Fruit fly (Drosophila melanogaster) whole organism, embryonic: ENCODE measurements around the gene Pax.

Source experiments
- CG10431 ChIP-seq: fragments of 200-800 bp; sonication (Bioruptor generic); optimal IDR thresholded peaks from 3 replicates; lab custom pipeline; 2018; ENCODE audit warnings: missing biosample characterization, mild to moderate bottlenecking, missing genetic modification characterization
- CG11398 ChIP-seq: fragments of 200-800 bp; sonication (Bioruptor generic); optimal IDR thresholded peaks from 2 replicates; lab custom pipeline; 2016; ENCODE audit warnings: missing biosample characterization, missing genetic modification characterization
- CG11504 ChIP-seq: fragments of 200-800 bp; sonication (Bioruptor generic); optimal IDR thresholded peaks from 3 replicates; lab custom pipeline; 2019; ENCODE audit warnings: missing biosample characterization, mild to moderate bottlenecking, missing genetic modification characterization, moderate library complexity
- CG12236 ChIP-seq: fragments of 200-800 bp; sonication (Bioruptor generic); optimal IDR thresholded peaks from 2 replicates; lab custom pipeline; 2016; ENCODE audit warnings: missing biosample characterization, missing genetic modification characterization
- CG13287 ChIP-seq: fragments of 200-800 bp; sonication (Bioruptor generic); IDR thresholded peaks from 2 replicates; pipeline ENCODE4 v1.3.6; 2022; ENCODE audit warnings: missing biosample characterization, missing genetic modification characterization; ENCODE audit not compliant: partially characterized antibody
- CG13894 ChIP-seq: fragments of 200-800 bp; sonication (Bioruptor generic); optimal IDR thresholded peaks from 3 replicates; lab custom pipeline; 2018; ENCODE audit warnings: missing biosample characterization, mild to moderate bottlenecking, missing genetic modification characterization, moderate library complexity
- CG14441 ChIP-seq: fragments of 200-800 bp; sonication (Bioruptor generic); IDR thresholded peaks from 2 replicates; pipeline ENCODE4 v1.3.6; 2022; ENCODE audit warnings: missing biosample characterization, missing genetic modification characterization
- CG15514 ChIP-seq: fragments of 200-800 bp; sonication (Bioruptor generic); optimal IDR thresholded peaks from 3 replicates; lab custom pipeline; 2017; ENCODE audit warnings: missing biosample characterization, missing genetic modification characterization, mild to moderate bottlenecking, moderate library complexity, missing genetic modification reagents
- CG17385 ChIP-seq: fragments of 200-800 bp; sonication (Bioruptor generic); optimal IDR thresholded peaks from 3 replicates; lab custom pipeline; 2018; ENCODE audit warnings: missing biosample characterization, mild to moderate bottlenecking, missing genetic modification characterization
- CG3281 ChIP-seq: fragments of 200-800 bp; sonication (Bioruptor generic); optimal IDR thresholded peaks from 3 replicates; lab custom pipeline; 2017; ENCODE audit warnings: missing biosample characterization, mild to moderate bottlenecking, missing genetic modification characterization
- CG34224 ChIP-seq: fragments of 200-800 bp; sonication (Bioruptor generic); IDR thresholded peaks from 3 replicates; pipeline ENCODE4 v1.3.6; 2022; ENCODE audit warnings: missing biosample characterization, missing genetic modification characterization; ENCODE audit not compliant: partially characterized antibody
- CG3847 ChIP-seq: fragments of 200-800 bp; sonication (Bioruptor generic); IDR thresholded peaks from 2 replicates; pipeline ENCODE4 v1.3.6; 2022; ENCODE audit warnings: missing biosample characterization, missing genetic modification characterization
- CG6854 ChIP-seq: fragments of 200-800 bp; sonication (Bioruptor generic); optimal IDR thresholded peaks from 3 replicates; lab custom pipeline; 2017; ENCODE audit warnings: missing biosample characterization, mild to moderate bottlenecking, missing genetic modification characterization
- CG7357 ChIP-seq: fragments of 200-800 bp; sonication (Bioruptor generic); IDR thresholded peaks from 3 replicates; pipeline ENCODE4 v1.3.6; 2022; ENCODE audit warnings: missing biosample characterization, missing genetic modification characterization
- CG7839 ChIP-seq: fragments of 200-800 bp; sonication (Bioruptor generic); optimal IDR thresholded peaks from 3 replicates; lab custom pipeline; 2018; ENCODE audit warnings: missing biosample characterization, mild to moderate bottlenecking, missing genetic modification characterization, moderate library complexity
- CG9215 ChIP-seq: fragments of 200-800 bp; sonication (Bioruptor generic); IDR thresholded peaks from 2 replicates; pipeline ENCODE4 v1.3.6; 2022; ENCODE audit warnings: missing biosample characterization, missing genetic modification characterization
- CG9727 ChIP-seq: fragments of 200-800 bp; sonication (Bioruptor generic); optimal IDR thresholded peaks from 3 replicates; lab custom pipeline; 2017; ENCODE audit warnings: missing biosample characterization, mild to moderate bottlenecking, missing genetic modification characterization
- Dref ChIP-seq: fragments of 200-800 bp; sonication (Bioruptor generic); IDR thresholded peaks from 2 replicates; pipeline ENCODE4 v1.3.6; 2022; ENCODE audit warnings: missing biosample characterization, missing genetic modification characterization
- Elba2 ChIP-seq: fragments of 200-800 bp; sonication (Bioruptor generic); optimal IDR thresholded peaks from 3 replicates; lab custom pipeline; 2016; ENCODE audit warnings: missing biosample characterization, missing genetic modification characterization
- Fer2 ChIP-seq: fragments of 200-800 bp; sonication (Bioruptor generic); optimal IDR thresholded peaks from 2 replicates; lab custom pipeline; 2018; ENCODE audit warnings: missing biosample characterization, mild to moderate bottlenecking, missing genetic modification characterization, moderate library complexity
- GATAe ChIP-seq: fragments of 200-800 bp; sonication (Bioruptor generic); conservative IDR thresholded peaks from 2 replicates; pipeline ENCODE4 v1.3.6; 2022; ENCODE audit warnings: missing biosample characterization, missing genetic modification characterization
- MESR4 ChIP-seq: fragments of 200-800 bp; sonication (Bioruptor generic); optimal IDR thresholded peaks from 2 replicates; lab custom pipeline; 2018; ENCODE audit warnings: missing biosample characterization, mild to moderate bottlenecking, missing genetic modification characterization, moderate library complexity
- NC2α ChIP-seq: fragments of 200-800 bp; sonication (Bioruptor generic); optimal IDR thresholded peaks from 2 replicates; lab custom pipeline; 2016; ENCODE audit warnings: missing biosample characterization, missing genetic modification characterization
- Neu2 ChIP-seq: fragments of 200-800 bp; sonication (Bioruptor generic); optimal IDR thresholded peaks from 3 replicates; lab custom pipeline; 2016; ENCODE audit warnings: missing biosample characterization, missing genetic modification characterization, borderline replicate concordance
- Nf-YC ChIP-seq: fragments of 200-800 bp; optimal IDR thresholded peaks from 3 replicates; lab custom pipeline; 2019; ENCODE audit warnings: missing biosample characterization, mild to moderate bottlenecking, missing genetic modification characterization, moderate library complexity
- PHDP ChIP-seq: fragments of 200-800 bp; sonication (Bioruptor generic); optimal IDR thresholded peaks from 3 replicates; lab custom pipeline; 2018; ENCODE audit warnings: missing biosample characterization, mild to moderate bottlenecking, missing genetic modification characterization, moderate library complexity
- Rfx ChIP-seq: fragments of 200-800 bp; sonication (Bioruptor generic); IDR thresholded peaks from 2 replicates; pipeline ENCODE4 v1.3.6; 2022; ENCODE audit warnings: missing biosample characterization, missing genetic modification characterization
- Rx ChIP-seq: fragments of 200-800 bp; sonication (Bioruptor generic); IDR thresholded peaks from 2 replicates; pipeline ENCODE4 v1.3.6; 2022; ENCODE audit warnings: missing biosample characterization, missing genetic modification characterization
- TFAM ChIP-seq: fragments of 200-800 bp; sonication (Bioruptor generic); optimal IDR thresholded peaks from 2 replicates; lab custom pipeline; 2017; ENCODE audit warnings: missing biosample characterization, missing genetic modification characterization, inconsistent platforms
- ap ChIP-seq: fragments of 200-800 bp; sonication (Bioruptor generic); IDR thresholded peaks from 2 replicates; pipeline ENCODE4 v1.3.6; 2022; ENCODE audit warnings: missing biosample characterization, missing genetic modification characterization
- ase ChIP-seq: fragments of 200-800 bp; sonication (Bioruptor generic); IDR thresholded peaks from 3 replicates; pipeline ENCODE4 v1.3.6; 2022; ENCODE audit warnings: missing biosample characterization, missing genetic modification characterization
- bigmax ChIP-seq: fragments of 200-800 bp; sonication (Bioruptor generic); optimal IDR thresholded peaks from 2 replicates; lab custom pipeline; 2018; ENCODE audit warnings: missing biosample characterization, mild to moderate bottlenecking, missing genetic modification characterization
- br ChIP-seq: fragments of >200 bp; optimal IDR thresholded peaks from 2 replicates; lab custom pipeline; 2017
- chm ChIP-seq: fragments of 200-800 bp; sonication (Bioruptor generic); IDR thresholded peaks from 2 replicates; pipeline ENCODE4 v1.3.6; 2022; ENCODE audit warnings: missing biosample characterization, missing genetic modification characterization
- chn ChIP-seq: fragments of 200-800 bp; sonication (Bioruptor generic); optimal IDR thresholded peaks from 2 replicates; lab custom pipeline; 2016; ENCODE audit warnings: missing biosample characterization, missing genetic modification characterization
- da ChIP-seq: fragments of 200-800 bp; sonication (Bioruptor generic); optimal IDR thresholded peaks from 2 replicates; lab custom pipeline; 2016; ENCODE audit warnings: missing biosample characterization, missing genetic modification characterization
- dati ChIP-seq: fragments of 200-800 bp; sonication (Bioruptor generic); IDR thresholded peaks from 2 replicates; pipeline ENCODE4 v1.3.6; 2022; ENCODE audit warnings: missing biosample characterization, missing genetic modification characterization
- esg ChIP-seq: fragments of 200-800 bp; sonication (Bioruptor generic); conservative IDR thresholded peaks from 2 replicates; pipeline ENCODE4 v1.3.6; 2022; ENCODE audit warnings: missing biosample characterization, missing genetic modification characterization
- fd3F ChIP-seq: fragments of 200-800 bp; sonication (Bioruptor generic); optimal IDR thresholded peaks from 2 replicates; lab custom pipeline; 2018; ENCODE audit warnings: missing biosample characterization, mild to moderate bottlenecking, missing genetic modification characterization, moderate library complexity
- insv ChIP-seq, 2 experiments: fragments of 200-800 bp; sonication (Bioruptor generic); optimal IDR thresholded peaks; 3 replicates each; lab custom pipeline; 2016 to 2018; ENCODE audit warnings: missing biosample characterization in 2 of 2, missing genetic modification characterization in 2 of 2
- jumu ChIP-seq: fragments of 200-800 bp; sonication (Bioruptor generic); optimal IDR thresholded peaks from 3 replicates; lab custom pipeline; 2016; ENCODE audit warnings: missing biosample characterization, missing genetic modification characterization
- p53 ChIP-seq: fragments of 200-800 bp; sonication (Bioruptor generic); optimal IDR thresholded peaks from 2 replicates; lab custom pipeline; 2016; ENCODE audit warnings: missing biosample characterization, missing genetic modification characterization
- salm ChIP-seq: fragments of 200-800 bp; sonication (Bioruptor generic); optimal IDR thresholded peaks from 2 replicates; lab custom pipeline; 2018; ENCODE audit warnings: missing biosample characterization, mild to moderate bottlenecking, missing genetic modification characterization
- sens ChIP-seq: fragments of 200-800 bp; sonication (Bioruptor generic); peaks from one replicate; lab custom pipeline; 2016; ENCODE audit warnings: missing biosample characterization, missing genetic modification characterization
- sna ChIP-seq: fragments of 200-800 bp; sonication (Bioruptor generic); IDR thresholded peaks from 2 replicates; pipeline ENCODE4 v1.3.6; 2022; ENCODE audit warnings: missing biosample characterization, missing genetic modification characterization; ENCODE audit not compliant: partially characterized antibody
- stc ChIP-seq: fragments of 200-800 bp; sonication (Bioruptor generic); IDR thresholded peaks from 2 replicates; pipeline ENCODE4 v1.3.6; 2022; ENCODE audit warnings: missing biosample characterization, missing genetic modification characterization
- tin ChIP-seq: fragments of 200-800 bp; sonication (Bioruptor generic); optimal IDR thresholded peaks from 3 replicates; lab custom pipeline; 2016; ENCODE audit warnings: missing biosample characterization, missing genetic modification characterization
- usp ChIP-seq: fragments of >200 bp; optimal IDR thresholded peaks from 2 replicates; lab custom pipeline; 2017; ENCODE audit warnings: missing biosample characterization, missing genetic modification characterization
- wor ChIP-seq: fragments of 200-800 bp; sonication (Bioruptor generic); IDR thresholded peaks from 2 replicates; pipeline ENCODE4 v1.3.6; 2022; ENCODE audit warnings: missing biosample characterization, missing genetic modification characterization
- zen2 ChIP-seq: fragments of 200-800 bp; sonication (Bioruptor generic); IDR thresholded peaks from 3 replicates; pipeline ENCODE4 v1.3.6; 2022; ENCODE audit warnings: missing biosample characterization, missing genetic modification characterization; ENCODE audit not compliant: partially characterized antibody

The Pax gene

dm6 chr2L:19377129-19378083 lies 49.0 kb downstream of the Pax start (continued):
- TF ChIP-seq chm (GFP tag; lab: Robert Waterston, UW) (peak; percentile 71; the same call in 1 of the 2 replicates), sna (GFP tag; lab: Robert Waterston, UW) (no peak), insv (GFP tag; optimal IDR thresholded peaks at IDR 0.05; lab: Kevin White, UChicago) (no peak), NC2α (GFP tag; lab: Kevin White, UChicago) (no peak), CG15514 (no peak), ase (GFP tag; lab: Robert Waterston, UW) (0 out of 3 replicates have a peak, but pooled peaks have one; percentile 34), CG9727 (GFP tag; lab: Kevin White, UChicago) (peak; percentile 70), CG11504 (tag; lab: Kevin White, UChicago) (peak; percentile 53), CG7839 (tag; lab: Kevin White, UChicago) (peak; percentile 59), bigmax (GFP tag; lab: Kevin White, UChicago) (no peak), usp (no peak), CG13287 (GFP tag; lab: Robert Waterston, UW) (no peak), TFAM (no peak), jumu (GFP tag; lab: Kevin White, UChicago) (peak; percentile 27), da (GFP tag; lab: Kevin White, UChicago) (no peak), CG34224 (GFP tag; lab: Robert Waterston, UW) (no peak), sens (GFP tag; lab: Kevin White, UChicago) (peak; percentile 90), PHDP (peak; percentile 38), p53 (GFP tag; lab: Kevin White, UChicago) (no peak), stc (GFP tag; lab: Robert Waterston, UW) (no peak), GATAe (GFP tag; lab: Robert Waterston, UW) (no peak), CG17385 (GFP tag; lab: Kevin White, UChicago) (peak; percentile 20), CG11398 (GFP tag; lab: Kevin White, UChicago) (no peak), CG3281 (GFP tag; lab: Kevin White, UChicago) (no peak), fd3F (GFP tag; lab: Kevin White, UChicago) (no peak), CG14441 (GFP tag; lab: Robert Waterston, UW) (no peak), Rx (GFP tag; lab: Robert Waterston, UW) (no peak), zen2 (GFP tag; lab: Robert Waterston, UW) (no peak), CG3847 (GFP tag; lab: Robert Waterston, UW) (no peak; the same call in 1 of the 2 replicates), Elba2 (peak; percentile 14), dati (GFP tag; lab: Robert Waterston, UW) (no peak), CG9215 (no peak), chn (no peak), Dref (no peak), br (lab: Kevin White, UChicago) (no peak), CG13894 (tag; lab: Kevin White, UChicago) (no peak), ap (GFP tag; lab: Robert Waterston, UW) (no peak), CG12236 (GFP tag; lab: Kevin White, UChicago) (no peak), wor (no peak), Nf-YC (tag; lab: Kevin White, UChicago) (no peak), Neu2 (GFP tag; lab: Kevin White, UChicago) (no peak), esg (GFP tag; lab: Robert Waterston, UW) (no peak), Fer2 (tag; lab: Kevin White, UChicago) (no peak), CG10431 (GFP tag; lab: Kevin White, UChicago) (no peak), salm (tag; lab: Kevin White, UChicago) (no peak), tin (GFP tag; lab: Kevin White, UChicago) (peak; percentile 47), MESR4 (GFP tag; lab: Kevin White, UChicago) (no peak), CG7357 (GFP tag; lab: Robert Waterston, UW) (no peak), Rfx (GFP tag; lab: Robert Waterston, UW) (0 out of 2 replicates have a peak, but pooled peaks have one; percentile 9), CG6854 (GFP tag; lab: Kevin White, UChicago) (no peak)
